Fruit fly (Drosophila melanogaster) Kc167 (cell line): ENCODE results near the gene CG10725.

ENCODE experiments used
- Myc ChIP-seq: fragments of >200 bp; optimal IDR thresholded peaks from 2 replicates; lab custom pipeline; 2017; ENCODE audit warnings: missing external identifiers
- Sin3A ChIP-seq: fragments of >200 bp; optimal IDR thresholded peaks from 2 replicates; lab custom pipeline; 2018; ENCODE audit warnings: missing external identifiers
- h ChIP-seq: fragments of >200 bp; optimal IDR thresholded peaks from 3 replicates; lab custom pipeline; 2018; ENCODE audit warnings: missing external identifiers
- insv ChIP-seq: fragments of >200 bp; optimal IDR thresholded peaks from 3 replicates; lab custom pipeline; 2018; ENCODE audit warnings: missing external identifiers
- psq ChIP-seq: fragments of >200 bp; optimal IDR thresholded peaks from 2 replicates; lab custom pipeline; 2017; ENCODE audit warnings: missing external identifiers
- ttk ChIP-seq: sonication (Bioruptor generic); optimal IDR thresholded peaks from 2 replicates; lab custom pipeline; 2017; ENCODE audit warnings: missing external identifiers

The CG10725 gene

DNA sequence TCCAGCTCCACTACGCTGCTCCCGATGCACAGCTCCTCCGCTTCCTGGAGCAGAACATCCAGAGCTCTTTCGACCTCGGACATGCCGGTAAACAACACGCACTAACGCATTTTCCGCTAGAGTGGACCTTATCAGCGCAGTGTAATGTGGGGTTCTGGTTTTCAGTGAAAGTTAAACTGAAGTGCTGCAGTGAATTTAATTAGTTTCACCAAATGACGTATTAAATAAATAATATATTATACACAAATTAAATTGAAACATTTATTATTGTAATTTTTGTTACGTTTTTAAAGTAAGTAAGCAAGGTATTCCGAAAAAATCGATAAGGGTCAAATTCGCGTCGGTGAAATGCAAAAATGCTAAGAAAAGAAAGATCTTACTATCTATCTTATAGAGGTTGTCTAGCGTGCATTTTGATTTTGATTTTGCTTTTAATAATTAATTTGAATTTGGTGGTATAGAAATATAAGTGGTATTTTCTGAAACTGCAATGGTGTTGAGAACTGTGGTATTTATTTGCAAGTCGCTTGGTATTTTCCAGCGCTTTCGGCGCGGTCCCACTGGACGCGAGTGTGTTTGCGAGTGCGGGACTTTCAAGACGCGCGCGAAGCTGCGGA, 12.5 kb downstream of the CG10725 start, which contains the start of the genes JMJD7 and CG10738:
Gene JMJD7 (minus strand): TSS at position 107 of the 617 bp plus-strand sequence.
Gene CG10738 (plus strand): TSS at position 594 of the 617 bp plus-strand sequence.
- TF ChIP-seq insv: no peak
- TF ChIP-seq ttk (lab: Kevin White, UChicago): no peak
- no peak for TF ChIP-seq Myc (lab: Kevin White, UChicago)
- no peak for TF ChIP-seq Sin3A (lab: Kevin White, UChicago)
- no peak for TF ChIP-seq h
- no peak for TF ChIP-seq psq

DNA sequence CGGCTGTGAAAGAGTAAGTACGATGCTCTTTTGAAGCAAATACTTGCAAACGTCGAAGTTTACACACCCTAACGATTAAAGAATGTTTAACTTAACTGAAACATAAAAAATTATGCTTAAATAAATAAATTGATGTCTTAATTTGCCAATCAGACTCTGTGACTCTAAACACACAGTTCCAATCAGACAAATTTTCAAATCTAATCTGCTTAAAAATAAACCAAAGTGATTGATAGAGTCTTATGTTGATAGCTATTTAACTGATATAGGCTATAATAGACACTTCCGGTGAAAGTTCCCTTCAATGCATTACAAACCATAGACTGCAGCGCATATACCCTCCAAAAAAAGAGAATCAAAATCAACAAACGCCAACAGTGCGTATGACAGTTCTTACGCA, 13.8 kb downstream of the CG10725 start:
- TF ChIP-seq ttk (lab: Kevin White, UChicago): no peak
- no peak for TF ChIP-seq h
- no peak for TF ChIP-seq Myc (lab: Kevin White, UChicago)
- TF ChIP-seq Sin3A (lab: Kevin White, UChicago): no peak
- no peak for TF ChIP-seq psq
- TF ChIP-seq insv: no peak

DNA sequence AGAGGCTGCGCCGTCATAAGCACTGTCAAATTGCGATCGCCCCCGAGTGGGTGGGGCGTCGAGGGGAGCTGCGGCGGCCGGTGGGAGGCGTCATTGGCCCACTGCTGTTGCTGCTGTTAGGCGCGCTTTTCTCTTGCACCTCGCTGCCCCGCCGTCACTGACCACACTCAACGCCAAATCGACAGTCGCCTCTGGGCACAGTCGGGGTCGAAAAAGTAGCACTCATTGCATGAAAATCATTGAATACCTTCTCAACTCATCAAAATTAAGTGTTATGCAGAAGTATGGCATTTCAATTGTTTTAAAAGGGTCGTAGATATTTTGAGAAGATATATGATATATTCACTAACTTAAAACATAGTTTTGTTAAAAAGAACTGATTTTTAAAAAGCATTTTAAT, 14.5 kb downstream of the CG10725 start:
- TF ChIP-seq Myc (lab: Kevin White, UChicago) (no peak), insv (no peak), ttk (lab: Kevin White, UChicago) (no peak), h (no peak), psq (no peak), Sin3A (lab: Kevin White, UChicago) (no peak)

DNA sequence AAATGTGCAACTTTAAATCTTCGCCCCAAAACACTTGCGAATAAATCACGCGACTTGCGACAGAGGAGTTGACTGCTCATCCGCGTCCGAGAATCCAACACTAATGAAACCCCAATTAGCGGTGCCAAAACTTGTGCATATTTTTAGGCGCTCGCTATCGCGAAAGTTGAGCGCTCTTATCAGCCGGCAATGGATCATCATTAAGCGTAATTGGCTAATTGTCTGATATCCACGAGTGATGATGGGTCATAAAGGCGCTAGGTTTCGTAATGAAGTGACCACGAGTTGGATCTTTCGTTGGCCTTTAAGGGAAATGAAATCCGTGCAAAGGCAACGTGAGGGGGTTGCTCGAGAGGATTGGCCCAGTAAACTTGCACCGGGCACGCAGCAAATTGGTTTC, 17.0 kb downstream of the CG10725 start:
- TF ChIP-seq ttk (lab: Kevin White, UChicago) (no peak), h (no peak), Myc (lab: Kevin White, UChicago) (no peak), psq (no peak), insv (no peak), Sin3A (lab: Kevin White, UChicago) (no peak)

DNA sequence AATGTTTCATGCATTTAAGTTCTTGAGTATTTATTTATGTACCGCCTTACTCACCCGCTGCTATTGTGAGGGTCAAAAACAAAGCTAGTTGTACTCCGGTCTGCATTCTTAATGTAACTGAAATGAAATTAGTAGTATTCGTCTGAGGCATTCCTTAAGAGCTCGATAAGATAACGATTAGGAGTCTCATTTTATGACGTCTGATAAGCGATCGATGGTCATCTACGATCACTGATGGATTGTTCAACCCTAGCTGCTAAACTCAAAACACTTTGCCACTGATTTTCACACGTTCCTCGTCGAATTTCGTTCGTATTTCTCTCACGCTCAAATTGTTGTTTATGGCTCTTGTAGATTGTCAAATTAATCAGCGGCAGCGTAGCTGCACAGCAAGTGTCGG, 19.4 kb downstream of the CG10725 start, which contains the start of gene CG10116:
Gene CG10116 (minus strand): TSS at position 106 of the 400 bp plus-strand sequence.
- TF ChIP-seq insv (no peak), ttk (lab: Kevin White, UChicago) (no peak)

DNA sequence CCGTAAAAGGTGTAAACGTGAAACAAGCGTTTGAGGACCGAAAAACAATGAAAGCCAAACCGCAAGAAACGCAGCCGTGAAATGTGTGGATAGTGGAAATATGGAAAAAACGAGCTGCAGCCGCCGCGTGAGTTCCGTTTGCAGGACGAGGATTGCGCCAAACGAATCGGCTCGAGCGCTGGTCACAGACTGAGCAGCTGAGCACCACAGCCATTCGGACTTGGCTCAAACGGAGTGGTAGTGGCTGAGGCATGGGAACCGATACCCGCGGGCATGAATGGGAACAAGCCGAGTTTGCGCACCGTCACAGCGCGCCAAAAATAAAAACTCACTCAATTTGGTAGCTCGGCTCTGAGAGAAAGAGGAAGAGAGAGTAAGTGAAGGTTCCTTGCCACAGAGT, 36.9 kb downstream of the CG10725 start, which contains the start of gene CG10089:
Gene CG10089 (minus strand): TSS at position 181 of the 400 bp plus-strand sequence.
- TF ChIP-seq insv (no peak), Myc (lab: Kevin White, UChicago) (no peak), ttk (lab: Kevin White, UChicago) (no peak), Sin3A (lab: Kevin White, UChicago) (no peak)

DNA sequence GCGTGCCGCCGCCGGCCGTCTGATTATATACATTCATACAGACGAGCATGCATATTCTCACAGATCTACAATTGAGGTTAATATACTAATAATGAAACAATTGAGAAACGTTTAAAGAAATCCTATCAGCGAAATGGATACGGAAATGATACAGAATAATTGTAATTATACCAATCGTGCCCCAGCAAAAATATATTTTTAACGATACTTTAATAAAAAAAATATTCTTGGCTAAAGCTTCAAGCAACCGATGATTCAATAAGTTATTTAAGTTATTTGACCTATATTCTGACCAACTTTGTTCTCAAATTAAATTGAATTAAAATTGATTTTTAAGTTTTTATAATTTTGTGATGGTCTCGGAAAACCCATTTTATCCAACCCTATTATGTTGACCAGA, 38.3 kb downstream of the CG10725 start:
- no peak for TF ChIP-seq Sin3A (lab: Kevin White, UChicago)
- TF ChIP-seq insv: no peak

DNA sequence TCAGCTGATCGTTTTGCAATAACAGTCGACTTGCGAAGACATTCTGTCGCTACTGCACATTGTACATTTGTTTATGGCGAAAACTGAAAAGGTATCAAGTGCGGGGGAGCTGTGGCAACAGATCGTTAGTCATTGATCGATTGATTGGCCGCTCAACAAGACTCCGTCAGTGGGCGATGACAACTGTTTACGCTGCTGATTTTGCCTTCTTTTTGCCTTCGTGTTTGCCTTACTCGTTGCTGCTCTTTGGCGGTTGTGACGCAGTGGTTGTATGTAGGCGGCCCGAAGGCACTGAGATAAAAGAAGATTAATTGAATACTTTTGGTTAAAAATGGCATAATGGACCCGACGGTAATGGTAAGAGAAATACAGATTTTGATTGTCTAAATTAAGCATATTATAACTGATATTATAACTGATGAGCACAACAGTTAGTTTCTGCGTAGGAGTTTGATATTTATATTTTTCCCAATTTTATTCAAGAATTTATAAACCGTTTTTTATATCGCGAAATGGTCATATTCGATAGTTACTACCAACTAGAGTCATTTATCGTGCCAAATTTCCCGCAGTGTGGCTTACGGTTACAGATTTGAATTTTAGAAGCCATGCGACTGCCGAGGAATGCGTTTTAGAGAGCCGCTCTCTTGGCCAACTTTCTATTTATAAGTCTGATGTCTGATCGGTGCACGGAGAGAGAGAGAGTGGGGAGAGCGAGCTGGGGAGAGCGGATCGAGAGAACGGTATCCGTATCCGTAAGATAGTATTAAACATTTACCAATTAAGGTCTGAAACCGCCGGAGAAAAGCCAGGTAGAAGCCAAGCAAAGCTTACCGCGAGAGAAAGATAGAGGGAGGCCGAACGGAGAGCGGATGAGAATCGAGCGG, 39.1 kb downstream of the CG10725 start:
- TF ChIP-seq insv: no peak
- TF ChIP-seq h: no peak

DNA sequence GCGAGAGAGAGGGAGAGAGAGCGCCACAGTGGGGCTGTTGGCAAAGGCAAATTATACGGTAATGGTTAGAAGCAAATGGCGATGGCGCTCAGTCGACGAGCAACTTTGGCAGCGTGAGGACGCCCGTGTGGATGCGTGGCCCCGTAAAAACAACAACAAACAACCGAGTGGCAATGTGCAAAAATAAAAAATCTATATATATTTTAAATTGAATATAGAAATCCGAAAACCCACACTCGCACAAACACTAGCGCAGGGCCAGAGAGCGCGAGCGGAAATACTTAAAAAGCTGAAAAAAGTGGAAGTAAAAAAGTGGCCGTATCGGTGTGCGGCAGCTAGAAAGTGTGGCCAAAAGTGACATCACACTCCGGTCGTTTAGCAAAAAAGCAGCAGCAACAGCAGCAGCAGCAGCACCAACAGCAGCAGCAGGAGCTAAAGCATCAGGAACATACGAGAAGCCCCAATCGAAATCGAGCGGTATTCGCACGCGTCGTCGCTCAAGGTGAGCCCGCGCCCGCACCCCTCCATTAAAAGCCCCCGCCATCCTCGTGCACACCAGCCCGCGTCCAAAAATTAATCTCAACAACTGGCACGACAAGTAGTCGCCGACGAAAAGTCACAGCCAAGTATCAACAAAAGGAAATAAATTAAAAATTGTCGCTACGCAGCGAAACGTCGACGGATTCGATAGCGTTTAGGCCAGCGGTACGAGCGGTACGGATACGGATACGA, 39.9 kb downstream of the CG10725 start, which contains the start of gene stv:
Gene stv (plus strand): TSS at position 89 of the 732 bp plus-strand sequence.
- no peak for TF ChIP-seq Myc (lab: Kevin White, UChicago)
- no peak for TF ChIP-seq ttk (lab: Kevin White, UChicago)
- no peak for TF ChIP-seq Sin3A (lab: Kevin White, UChicago)
- no peak for TF ChIP-seq h
- TF ChIP-seq psq: no peak
- no peak for TF ChIP-seq insv

DNA sequence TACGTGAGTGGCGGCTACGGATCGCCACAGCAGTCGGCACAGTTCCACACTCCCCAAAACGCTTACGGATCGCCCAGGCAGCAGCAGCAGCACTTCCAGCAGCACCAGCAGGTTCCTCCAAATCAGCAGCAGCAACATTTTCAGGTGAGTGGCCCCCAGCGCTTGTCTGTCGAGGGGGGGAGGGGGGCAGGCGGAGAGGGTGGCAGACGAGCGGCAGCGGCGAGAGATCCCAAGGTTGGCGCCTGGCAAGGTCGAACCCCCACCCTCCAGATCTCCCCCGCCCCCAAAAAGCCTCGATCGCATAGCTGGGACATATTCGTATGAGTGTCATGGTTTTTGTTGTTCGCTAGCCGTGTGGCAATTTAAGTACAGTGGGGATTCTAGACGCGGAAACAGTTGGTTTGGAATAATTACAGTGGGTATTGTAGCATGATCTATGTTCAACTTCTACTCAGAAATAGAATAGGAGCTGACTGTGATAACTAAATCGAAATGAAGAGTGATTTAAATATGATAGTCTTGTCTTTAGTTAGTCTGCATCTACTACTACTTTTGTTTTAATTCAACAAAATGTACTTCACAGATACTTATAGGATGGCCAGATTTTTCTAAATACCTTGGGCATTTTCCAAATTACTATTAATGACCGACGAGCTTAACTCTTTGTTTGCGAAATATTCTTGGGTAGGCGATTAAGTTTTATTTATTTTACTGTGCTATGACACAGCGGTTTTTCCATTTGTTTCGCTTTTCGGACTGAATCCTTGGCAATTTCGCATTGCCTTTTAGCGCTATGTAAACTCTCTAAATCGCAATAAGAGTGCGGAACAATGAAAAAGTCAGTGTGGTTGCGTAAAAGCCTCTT, 40.8 kb downstream of the CG10725 start:
- TF ChIP-seq ttk (lab: Kevin White, UChicago) (no peak), insv (no peak), Myc (lab: Kevin White, UChicago) (no peak), h (no peak), psq (no peak), Sin3A (lab: Kevin White, UChicago) (no peak)

DNA sequence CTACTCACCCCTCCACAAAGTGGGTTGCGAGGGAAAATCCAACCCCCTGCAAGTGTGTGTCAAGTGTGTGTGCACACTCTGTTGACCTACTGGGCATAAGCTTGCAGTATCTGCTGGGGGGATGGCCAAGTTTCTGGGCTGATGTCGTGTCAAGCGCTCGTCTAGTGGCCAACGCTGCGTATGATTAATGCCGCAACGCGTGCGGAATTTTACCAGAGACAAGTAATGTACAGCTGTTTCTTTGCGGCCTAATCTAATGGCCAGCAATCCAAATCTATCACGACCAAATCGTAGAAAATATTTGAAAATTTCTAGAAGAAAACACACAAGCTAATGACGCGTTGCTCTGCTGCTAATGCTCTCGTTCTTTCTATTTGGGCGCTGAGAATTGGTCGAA, 41.4 kb downstream of the CG10725 start:
- no peak for TF ChIP-seq h
- TF ChIP-seq Sin3A (lab: Kevin White, UChicago): no peak
- no peak for TF ChIP-seq ttk (lab: Kevin White, UChicago)
- no peak for TF ChIP-seq insv
- no peak for TF ChIP-seq Myc (lab: Kevin White, UChicago)
- TF ChIP-seq psq: no peak
